Fruit fly (Drosophila melanogaster): ENCODE measurements around the gene CG14301.

Gene CG14301

DNA sequence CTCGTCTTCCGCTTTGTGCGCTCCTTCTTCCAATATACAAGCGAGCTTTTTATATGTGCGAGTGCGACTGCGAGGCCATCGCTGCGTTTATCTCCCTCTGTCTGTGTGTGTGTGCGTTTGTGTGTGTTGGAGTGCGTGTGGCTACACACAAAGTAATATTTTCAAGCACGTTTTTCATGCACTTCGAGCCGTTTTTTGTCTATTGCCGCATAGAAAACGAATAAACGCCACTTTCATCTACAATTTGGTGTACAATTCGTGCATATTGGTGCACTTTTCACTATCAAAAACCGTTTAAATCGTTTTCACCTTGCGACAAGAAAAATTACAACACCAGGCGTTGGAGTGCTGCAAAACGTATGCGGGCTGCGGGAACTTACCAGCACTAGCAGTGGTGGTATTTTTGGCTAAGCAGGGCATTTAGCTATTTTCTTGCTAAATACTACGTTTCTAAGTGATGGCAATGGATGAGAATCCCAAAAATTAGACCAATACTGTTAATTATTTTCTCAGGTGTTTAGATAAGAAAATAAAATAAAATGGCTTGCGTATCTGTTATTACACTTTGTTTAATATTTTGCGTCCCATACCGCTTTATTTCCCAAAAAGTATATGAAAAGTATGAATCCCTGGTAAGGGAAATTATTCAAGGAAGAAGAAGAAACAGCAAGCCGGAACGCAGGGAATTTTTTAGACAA lies 17.8 kb upstream of the CG14301 start, which contains the start of the genes CG31224 and CstF64 (continued):
- TF ChIP-seq stc (GFP tag; IDR thresholded peaks at IDR 0.05) (peak; percentile 80), grn (GFP tag; optimal IDR thresholded peaks at IDR 0.05) (no peak), Adf1 (GFP tag; IDR thresholded peaks at IDR 0.05) (no peak), Atf-2 (GFP tag; optimal IDR thresholded peaks at IDR 0.05) (peak; percentile 84), kah (GFP tag; optimal IDR thresholded peaks at IDR 0.05) (peak; percentile 8), Atf3 (GFP tag; optimal IDR thresholded peaks at IDR 0.05) (peak; percentile 82), Ets97D (GFP tag; optimal IDR thresholded peaks at IDR 0.05) (peak; percentile 94), CG30431 (GFP tag; optimal IDR thresholded peaks at IDR 0.05) (peak; percentile 56), h (optimal IDR thresholded peaks at IDR 0.05) (no peak), CG15601 (tag; optimal IDR thresholded peaks at IDR 0.05) (peak; percentile 74), CG4328 (GFP tag; optimal IDR thresholded peaks at IDR 0.05) (peak; percentile 68), H2.0 (GFP tag; IDR thresholded peaks at IDR 0.05) (peak; percentile 75), CG16815 (GFP tag; optimal IDR thresholded peaks at IDR 0.05) (peak; percentile 79), CG12104 (GFP tag; optimal IDR thresholded peaks at IDR 0.05) (peak; percentile 80), dpn (GFP tag; optimal IDR thresholded peaks at IDR 0.05) (peak; percentile 90 to 93), dysf (GFP tag; IDR thresholded peaks at IDR 0.05) (peak; percentile 80), CG12769 (tag; optimal IDR thresholded peaks at IDR 0.05) (no peak), CG8765 (GFP tag; IDR thresholded peaks at IDR 0.05) (peak; percentile 79), Ada2b (GFP tag; IDR thresholded peaks at IDR 0.05) (peak; percentile 76), YL-1 (GFP tag; optimal IDR thresholded peaks at IDR 0.05) (peak; percentile 92), Drgx (GFP tag; IDR thresholded peaks at IDR 0.05) (peak; percentile 63), E2f1 (GFP tag; IDR thresholded peaks at IDR 0.05) (peak; percentile 76), CG18599 (GFP tag; optimal IDR thresholded peaks at IDR 0.05) (no peak), CG17361 (GFP tag; IDR thresholded peaks at IDR 0.05) (peak; percentile 87), inv (GFP tag; IDR thresholded peaks at IDR 0.05; ENCODE audit: partially characterized antibody) (no peak), CG13624 (GFP tag; optimal IDR thresholded peaks at IDR 0.05) (peak; percentile 92), CG11560 (tag; IDR thresholded peaks at IDR 0.05) (peak; percentile 54; the same call in 2 of the 3 replicates), CG3065 (GFP tag; optimal IDR thresholded peaks at IDR 0.05) (peak; percentile 42), insv (GFP tag; optimal IDR thresholded peaks at IDR 0.05) (peak in 1 of 2 experiments; percentile 49), MTF-1 (GFP tag; optimal IDR thresholded peaks at IDR 0.05; ENCODE audit: borderline replicate concordance) (peak; percentile 32), CG1832 (GFP tag; optimal IDR thresholded peaks at IDR 0.05) (peak; percentile 48), run (tag; optimal IDR thresholded peaks at IDR 0.05) (peak; percentile 53), lmd (GFP tag; IDR thresholded peaks at IDR 0.05) (peak; percentile 80), Hmx (GFP tag; optimal IDR thresholded peaks at IDR 0.05) (peak; percentile 64), gcm2 (GFP tag; optimal IDR thresholded peaks at IDR 0.05) (peak; percentile 63), CG8944 (GFP tag; optimal IDR thresholded peaks at IDR 0.05) (peak; percentile 90), sr (GFP tag; IDR thresholded peaks at IDR 0.05) (0 out of 3 replicates have a peak, but pooled peaks have one; percentile 4), tap (tag; optimal IDR thresholded peaks at IDR 0.05) (no peak), Pdp1 (GFP tag; optimal IDR thresholded peaks at IDR 0.05) (peak; percentile 86 to 94), CG12391 (tag; optimal IDR thresholded peaks at IDR 0.05) (peak; percentile 88), maf-S (GFP tag; optimal IDR thresholded peaks at IDR 0.05) (peak; percentile 65), CG9932 (GFP tag; IDR thresholded peaks at IDR 0.05) (peak; percentile 93), hth (optimal IDR thresholded peaks at IDR 0.05) (no peak), gfzf (GFP tag; optimal IDR thresholded peaks at IDR 0.05) (peak; percentile 55), lov (optimal IDR thresholded peaks at IDR 0.05) (no peak), lov (GFP tag; IDR thresholded peaks at IDR 0.05) (peak; percentile 50; the same call in 1 of the 3 replicates), corto (GFP tag; optimal IDR thresholded peaks at IDR 0.05) (no peak), dm (GFP tag; optimal IDR thresholded peaks at IDR 0.05) (peak; percentile 83), CG16813 (GFP tag; IDR thresholded peaks at IDR 0.05; ENCODE audit: partially characterized antibody) (peak; percentile 34; the same call in 1 of the 3 replicates), Side (GFP tag; optimal IDR thresholded peaks at IDR 0.05) (peak; percentile 83), sob (GFP tag; IDR thresholded peaks at IDR 0.05) (peak; percentile 85)
